Worm (Caenorhabditis elegans): ENCODE measurements around the gene F32D1.3.

DNA sequence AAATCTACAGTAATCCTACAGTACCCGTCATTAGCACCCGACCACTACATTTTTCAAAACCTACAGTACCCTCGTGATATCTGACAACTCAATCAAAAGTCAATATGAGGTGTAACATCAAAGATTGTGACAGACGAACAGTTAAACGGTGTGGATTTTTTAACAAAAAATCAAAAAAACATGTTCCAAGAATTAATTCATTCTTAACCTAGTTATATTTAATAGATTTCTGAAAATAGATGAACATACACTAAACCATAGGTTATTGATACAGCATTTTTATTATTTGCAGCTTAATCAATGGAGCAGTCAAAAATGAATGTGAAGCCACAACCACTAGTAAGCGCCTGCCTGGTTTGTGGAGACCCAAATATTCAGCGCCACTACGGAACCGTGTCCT, 46.1 kb upstream of the F32D1.3 start, which contains the start of gene nhr-118:
- TF ChIP-seq lsy-2 (tag; optimal IDR thresholded peaks at IDR 0.05) (no peak), mls-2 (tag; optimal IDR thresholded peaks at IDR 0.05) (no peak), pha-4 (tag; optimal IDR thresholded peaks at IDR 0.05) (no peak), ztf-11 (tag; optimal IDR thresholded peaks at IDR 0.05) (no peak)
